Worm (Caenorhabditis elegans) whole organism, L1 larva: ENCODE data around the gene scl-5.

Source experiments
- C16A3.4 ChIP-seq: fragments of 150-350 bp; optimal IDR thresholded peaks from 2 replicates; lab custom pipeline; 2014; ENCODE audit warnings: missing biosample characterization, missing genetic modification characterization
- F16B12.6 ChIP-seq: fragments of 150-350 bp; optimal IDR thresholded peaks from 2 replicates; lab custom pipeline; 2014; ENCODE audit warnings: missing biosample characterization, missing genetic modification characterization
- aha-1 ChIP-seq: fragments of 150-350 bp; optimal IDR thresholded peaks from 2 replicates; lab custom pipeline; 2014; ENCODE audit warnings: missing biosample characterization, missing genetic modification characterization
- aly-2 ChIP-seq: fragments of 150-350 bp; optimal IDR thresholded peaks from 2 replicates; lab custom pipeline; 2014; ENCODE audit warnings: missing biosample characterization, missing genetic modification characterization
- ama-1 ChIP-seq: fragments of 150-350 bp; optimal IDR thresholded peaks from 2 replicates; lab custom pipeline; 2014
- blmp-1 ChIP-seq: fragments of 150-350 bp; optimal IDR thresholded peaks from 2 replicates; lab custom pipeline; 2014; ENCODE audit warnings: missing biosample characterization, missing genetic modification characterization
- ceh-63 ChIP-seq: fragments of 200-800 bp; sonication (Bioruptor generic); optimal IDR thresholded peaks from 2 replicates; lab custom pipeline; 2018; ENCODE audit warnings: mild to moderate bottlenecking, missing genetic modification characterization, missing compliant biosample characterization
- ceh-82 ChIP-seq, 3 experiments: fragments of 150-350 bp in 1 of 3; sonication (generic microtip) in 2 of 3; optimal IDR thresholded peaks; 2 replicates each; lab custom pipeline; 2014 to 2017; ENCODE audit warnings: missing biosample characterization in 3 of 3, missing genetic modification characterization in 3 of 3
- dpl-1 ChIP-seq, 3 experiments: fragments of 150-350 bp in 2 of 3; sonication (generic microtip) in 1 of 3; optimal IDR thresholded peaks; 2 replicates each; lab custom pipeline; 2014 to 2017; ENCODE audit warnings: missing biosample characterization in 3 of 3, missing genetic modification characterization in 3 of 3, missing genetic modification reagents in 3 of 3
- dsc-1 ChIP-seq: sonication (generic microtip); optimal IDR thresholded peaks from 2 replicates; lab custom pipeline; 2016; ENCODE audit warnings: mild to moderate bottlenecking, missing genetic modification characterization, missing compliant biosample characterization
- efl-1 ChIP-seq, 4 experiments: fragments of 150-350 bp; optimal IDR thresholded peaks in 3 of 4; peaks in 1 of 4; 1 replicate in 1 of 4; 2 replicates in 3 of 4; lab custom pipeline; 2014; ENCODE audit warnings: missing biosample characterization in 2 of 4, missing genetic modification characterization in 2 of 4, missing genetic modification reagents in 2 of 4
- egl-13 ChIP-seq: sonication (generic microtip); optimal IDR thresholded peaks from 2 replicates; lab custom pipeline; 2016; ENCODE audit warnings: missing genotype, missing genetic modification reagents, missing genetic modification characterization, missing compliant biosample characterization
- egl-27 ChIP-seq, 2 experiments: fragments of 150-350 bp in 1 of 2; sonication (generic microtip); optimal IDR thresholded peaks; 3 replicates each; lab custom pipeline; 2017 to 2018; ENCODE audit warnings: missing biosample characterization in 2 of 2, missing genetic modification characterization in 2 of 2, missing genetic modification reagents in 2 of 2
- fkh-10 ChIP-seq: sonication (generic microtip); optimal IDR thresholded peaks from 2 replicates; lab custom pipeline; 2017; ENCODE audit warnings: missing biosample characterization, missing genetic modification reagents, missing genetic modification characterization
- fkh-8 ChIP-seq: sonication (generic microtip); optimal IDR thresholded peaks from 2 replicates; lab custom pipeline; 2016; ENCODE audit warnings: mild to moderate bottlenecking, missing genetic modification characterization, missing compliant biosample characterization
- fos-1 ChIP-seq: fragments of 150-350 bp; optimal IDR thresholded peaks from 2 replicates; lab custom pipeline; 2014; ENCODE audit warnings: missing biosample characterization, missing genetic modification characterization
- grh-1 ChIP-seq: fragments of 200-800 bp; sonication (Bioruptor generic); IDR thresholded peaks from 2 replicates; pipeline ENCODE4 v1.3.6; 2022; ENCODE audit warnings: missing genetic modification reagents, missing genetic modification characterization, missing compliant biosample characterization
- hlh-17 ChIP-seq: fragments of 200-800 bp; sonication (Bioruptor generic); optimal IDR thresholded peaks from 2 replicates; lab custom pipeline; 2018; ENCODE audit warnings: missing genetic modification characterization, mild to moderate bottlenecking, missing compliant biosample characterization, moderate library complexity, borderline replicate concordance
- isw-1 ChIP-seq: fragments of 200-800 bp; sonication (Bioruptor generic); IDR thresholded peaks from 2 replicates; pipeline ENCODE4 v1.3.6; 2022; ENCODE audit warnings: missing genetic modification characterization, missing compliant biosample characterization
- jun-1 ChIP-seq: fragments of 150-350 bp; optimal IDR thresholded peaks from 2 replicates; lab custom pipeline; 2014; ENCODE audit warnings: missing biosample characterization, missing genetic modification reagents, missing genetic modification characterization
- lin-13 ChIP-seq: fragments of 150-350 bp; optimal IDR thresholded peaks from 2 replicates; lab custom pipeline; 2014; ENCODE audit warnings: missing biosample characterization, missing genetic modification reagents, missing genetic modification characterization
- lin-15B ChIP-seq: fragments of 150-350 bp; sonication (generic microtip); optimal IDR thresholded peaks from 3 replicates; lab custom pipeline; 2014; ENCODE audit warnings: missing biosample characterization, missing genetic modification characterization
- lin-35 ChIP-seq, 2 experiments: fragments of 150-350 bp; optimal IDR thresholded peaks; 2 replicates each; lab custom pipeline; 2014; ENCODE audit warnings: missing biosample characterization in 2 of 2, missing genetic modification characterization in 2 of 2, missing genetic modification reagents in 2 of 2
- lin-39 ChIP-seq: fragments of 150-350 bp; optimal IDR thresholded peaks from 2 replicates; lab custom pipeline; 2014; ENCODE audit warnings: missing biosample characterization, missing genetic modification reagents, missing genetic modification characterization
- lir-3 ChIP-seq: sonication (generic microtip); optimal IDR thresholded peaks from 2 replicates; lab custom pipeline; 2016; ENCODE audit warnings: mild to moderate bottlenecking, missing genetic modification characterization, moderate library complexity, missing compliant biosample characterization; ENCODE audit not compliant: poor library complexity
- lsy-2 ChIP-seq, 2 experiments: fragments of 150-350 bp; optimal IDR thresholded peaks; 2 replicates each; lab custom pipeline; 2014; ENCODE audit warnings: missing biosample characterization in 2 of 2, missing genetic modification characterization in 2 of 2
- mab-9 ChIP-seq: fragments of 200-800 bp; sonication (Bioruptor generic); IDR thresholded peaks from 2 replicates; pipeline ENCODE4 v1.3.6; 2022; ENCODE audit warnings: missing genetic modification reagents, missing genetic modification characterization, missing compliant biosample characterization
- mdl-1 ChIP-seq, 2 experiments: fragments of 150-350 bp; optimal IDR thresholded peaks; 2 replicates each; lab custom pipeline; 2014 to 2017; ENCODE audit warnings: missing biosample characterization in 2 of 2, missing genetic modification characterization in 2 of 2, inconsistent platforms in 1 of 2
- mef-2 ChIP-seq: fragments of 150-350 bp; optimal IDR thresholded peaks from 2 replicates; lab custom pipeline; 2014; ENCODE audit warnings: missing biosample characterization, missing genetic modification characterization
- mep-1 ChIP-seq: fragments of 150-350 bp; optimal IDR thresholded peaks from 2 replicates; lab custom pipeline; 2014; ENCODE audit warnings: missing biosample characterization, missing genetic modification characterization
- nhr-11 ChIP-seq: fragments of 150-350 bp; optimal IDR thresholded peaks from 2 replicates; lab custom pipeline; 2014; ENCODE audit warnings: missing biosample characterization, missing genetic modification characterization
- nhr-12 ChIP-seq: sonication (generic microtip); optimal IDR thresholded peaks from 2 replicates; lab custom pipeline; 2017; ENCODE audit warnings: missing biosample characterization, missing genetic modification characterization
- nhr-20 ChIP-seq: sonication (generic microtip); optimal IDR thresholded peaks from 2 replicates; lab custom pipeline; 2016; ENCODE audit warnings: mild to moderate bottlenecking, missing genetic modification characterization, missing compliant biosample characterization
- nhr-237 ChIP-seq: fragments of 150-350 bp; optimal IDR thresholded peaks from 2 replicates; lab custom pipeline; 2014; ENCODE audit warnings: missing biosample characterization, missing genetic modification characterization
- nhr-71 ChIP-seq: sonication (generic microtip); optimal IDR thresholded peaks from 2 replicates; lab custom pipeline; 2016; ENCODE audit warnings: mild to moderate bottlenecking, missing genetic modification characterization, moderate library complexity, missing compliant biosample characterization
- nhr-77 ChIP-seq: fragments of 150-350 bp; optimal IDR thresholded peaks from 2 replicates; lab custom pipeline; 2014; ENCODE audit warnings: missing biosample characterization, missing genetic modification characterization
- nhr-85 ChIP-seq: sonication (generic microtip); peaks from one replicate; lab custom pipeline; 2016; ENCODE audit warnings: missing genetic modification characterization, inconsistent platforms, missing compliant biosample characterization
- nhr-90 ChIP-seq: sonication (generic microtip); optimal IDR thresholded peaks from 2 replicates; lab custom pipeline; 2016; ENCODE audit warnings: mild to moderate bottlenecking, missing genetic modification characterization, missing compliant biosample characterization; ENCODE audit not compliant: poor library complexity
- rnt-1 ChIP-seq: sonication (generic microtip); optimal IDR thresholded peaks from 2 replicates; lab custom pipeline; 2016; ENCODE audit warnings: mild to moderate bottlenecking, missing genetic modification characterization, moderate library complexity, missing compliant biosample characterization
- skn-1 ChIP-seq: fragments of 150-350 bp; optimal IDR thresholded peaks from 2 replicates; lab custom pipeline; 2014; ENCODE audit warnings: missing biosample characterization, missing genetic modification characterization
- snpc-4 ChIP-seq: fragments of 150-350 bp; optimal IDR thresholded peaks from 2 replicates; lab custom pipeline; 2014; ENCODE audit warnings: missing biosample characterization, missing genetic modification characterization
- snu-23 ChIP-seq: sonication (generic microtip); optimal IDR thresholded peaks from 2 replicates; lab custom pipeline; 2016; ENCODE audit warnings: missing genetic modification characterization, missing compliant biosample characterization
- sup-37 ChIP-seq: fragments of 200-800 bp; sonication (Bioruptor generic); optimal IDR thresholded peaks from 2 replicates; lab custom pipeline; 2018; ENCODE audit warnings: mild to moderate bottlenecking, missing genetic modification characterization, missing compliant biosample characterization
- swsn-7 ChIP-seq: sonication (generic microtip); optimal IDR thresholded peaks from 2 replicates; lab custom pipeline; 2016; ENCODE audit warnings: missing genetic modification characterization, missing compliant biosample characterization
- tbx-2 ChIP-seq: sonication (generic microtip); optimal IDR thresholded peaks from 2 replicates; lab custom pipeline; 2016; ENCODE audit warnings: missing genetic modification characterization, missing compliant biosample characterization
- unc-30 ChIP-seq: sonication (generic microtip); optimal IDR thresholded peaks from 2 replicates; lab custom pipeline; 2017; ENCODE audit warnings: missing biosample characterization, missing genetic modification characterization
- unc-86 ChIP-seq: sonication (generic microtip); optimal IDR thresholded peaks from 2 replicates; lab custom pipeline; 2016; ENCODE audit warnings: missing genetic modification characterization, missing compliant biosample characterization
- unc-98 ChIP-seq: fragments of 200-800 bp; sonication (Bioruptor generic); IDR thresholded peaks from 2 replicates; pipeline ENCODE4 v1.3.6; 2022; ENCODE audit warnings: missing genetic modification characterization, missing compliant biosample characterization
- xbp-1 ChIP-seq: sonication (generic microtip); optimal IDR thresholded peaks from 2 replicates; lab custom pipeline; 2016; ENCODE audit warnings: missing genetic modification characterization, missing compliant biosample characterization
- zip-4 ChIP-seq: fragments of 200-800 bp; sonication (Bioruptor generic); optimal IDR thresholded peaks from 2 replicates; lab custom pipeline; 2018; ENCODE audit warnings: mild to moderate bottlenecking, missing genetic modification characterization, moderate library complexity, missing compliant biosample characterization
- ztf-4 ChIP-seq: fragments of 150-350 bp; optimal IDR thresholded peaks from 2 replicates; lab custom pipeline; 2014; ENCODE audit warnings: missing biosample characterization, missing genetic modification characterization

Gene scl-5

DNA sequence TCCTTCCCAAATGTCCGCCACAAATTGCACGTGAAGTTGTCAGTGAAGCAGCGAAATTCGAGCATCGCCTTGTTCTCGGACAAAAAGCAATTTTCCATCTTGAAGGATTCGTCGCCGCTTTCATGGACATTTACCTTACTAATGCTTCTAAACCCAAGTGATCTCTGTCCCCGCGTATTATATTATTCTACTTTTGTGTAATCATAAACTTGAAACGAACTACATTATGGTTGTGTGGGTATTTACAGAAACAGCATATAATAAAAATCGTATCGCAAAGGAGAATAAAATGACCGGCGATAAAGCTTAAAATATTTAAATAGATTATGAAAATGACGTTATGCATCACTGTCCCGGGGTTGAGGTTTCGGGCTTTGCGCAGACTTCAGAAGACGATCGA, 33.0 kb downstream of the scl-5 start:
- TF ChIP-seq aly-2 (peak; percentile 13), unc-98 (GFP tag; lab: Robert Waterston, UW) (no peak)

- peak; percentile 69 for TF ChIP-seq rnt-1 (tag; lab: Kevin White, UChicago)
- peak; percentile 95 for TF ChIP-seq mep-1 (tag; lab: Kevin White, UChicago)
- peak; percentile 62 for TF ChIP-seq lin-15B (tag; lab: Kevin White, UChicago)
- peak; percentile 33 for TF ChIP-seq nhr-11 (tag; lab: Kevin White, UChicago)
- TF ChIP-seq tbx-2 (tag; lab: Kevin White, UChicago): peak; percentile 81
- peak; percentile 33 for TF ChIP-seq fos-1 (tag; lab: Kevin White, UChicago)
- peak; percentile 89 to 90 for TF ChIP-seq lsy-2 (tag; optimal IDR thresholded peaks at IDR 0.05; lab: Kevin White, UChicago)
- peak; percentile 49 for TF ChIP-seq egl-13
- peak; percentile 69 for TF ChIP-seq unc-86 (tag; lab: Kevin White, UChicago)
- TF ChIP-seq ztf-4 (tag; lab: Kevin White, UChicago): no peak
- TF ChIP-seq ceh-63 (GFP tag; lab: Kevin White, UChicago): no peak
- TF ChIP-seq nhr-20 (tag; lab: Kevin White, UChicago): peak; percentile 73
- peak; percentile 18 for TF ChIP-seq zip-4
- peak; percentile 82 to 84 for TF ChIP-seq efl-1 (optimal IDR thresholded peaks at IDR 0.05; lab: Kevin White, UChicago)
- peak; percentile 82 to 97 for TF ChIP-seq efl-1 (GFP tag; optimal IDR thresholded peaks at IDR 0.05 in 1 of 2; lab: Kevin White, UChicago)
- TF ChIP-seq ceh-82 (tag; optimal IDR thresholded peaks at IDR 0.05; lab: Kevin White, UChicago): peak; percentile 41 to 62 (median 62)
- peak; percentile 46 for TF ChIP-seq lir-3 (tag; lab: Kevin White, UChicago)
- TF ChIP-seq nhr-90: peak; percentile 63
- TF ChIP-seq skn-1 (tag; lab: Kevin White, UChicago): peak; percentile 86
- TF ChIP-seq aha-1 (tag; lab: Kevin White, UChicago): no peak
- no peak for TF ChIP-seq nhr-12 (tag; lab: Kevin White, UChicago)
- TF ChIP-seq dpl-1 (GFP tag; optimal IDR thresholded peaks at IDR 0.05; lab: Kevin White, UChicago): peak; percentile 73 to 84 (median 79)
- peak; percentile 74 for TF ChIP-seq swsn-7
- peak; percentile 73 for TF ChIP-seq lin-39 (tag; lab: Kevin White, UChicago)
- peak; percentile 83 for TF ChIP-seq nhr-85
- TF ChIP-seq mdl-1 (tag; optimal IDR thresholded peaks at IDR 0.05; lab: Kevin White, UChicago): peak in 1 of 2 experiments; percentile 49
- TF ChIP-seq jun-1 (tag; lab: Kevin White, UChicago): peak; percentile 14
- TF ChIP-seq hlh-17: no peak
- TF ChIP-seq nhr-237 (tag; lab: Kevin White, UChicago): no peak
- peak; percentile 78 for TF ChIP-seq xbp-1 (tag; lab: Kevin White, UChicago)
- peak; percentile 16 for TF ChIP-seq ama-1
- TF ChIP-seq nhr-77 (tag; lab: Kevin White, UChicago): peak; percentile 17
- peak; percentile 94 for TF ChIP-seq F16B12.6 (tag; lab: Kevin White, UChicago)
- TF ChIP-seq unc-30: no peak
- peak; percentile 62 for TF ChIP-seq blmp-1
- no peak for TF ChIP-seq aly-2
- TF ChIP-seq mef-2 (tag; lab: Kevin White, UChicago): no peak
- TF ChIP-seq C16A3.4 (tag; lab: Kevin White, UChicago): peak; percentile 53
- TF ChIP-seq mab-9 (GFP tag; lab: Robert Waterston, UW): peak; percentile 10; the same call in 1 of the 2 replicates
- no peak for TF ChIP-seq sup-37 (GFP tag; lab: Kevin White, UChicago)
- peak; percentile 79 for TF ChIP-seq isw-1 (GFP tag; lab: Robert Waterston, UW)
- TF ChIP-seq snpc-4 (tag; lab: Kevin White, UChicago): peak; percentile 57
- peak; percentile 13; the same call in 1 of the 2 replicates for TF ChIP-seq grh-1
- TF ChIP-seq fkh-8 (tag; lab: Kevin White, UChicago): peak; percentile 50
- TF ChIP-seq lin-35 (GFP tag; optimal IDR thresholded peaks at IDR 0.05; lab: Kevin White, UChicago): peak; percentile 80 to 82
- peak; percentile 25 for TF ChIP-seq lin-13 (GFP tag; lab: Kevin White, UChicago)
- peak; percentile 86 for TF ChIP-seq snu-23 (GFP tag; lab: Kevin White, UChicago)
- TF ChIP-seq dsc-1 (tag; lab: Kevin White, UChicago): peak; percentile 74
- no peak for TF ChIP-seq egl-27 (tag; optimal IDR thresholded peaks at IDR 0.05; lab: Kevin White, UChicago)
- TF ChIP-seq fkh-10 (GFP tag; lab: Kevin White, UChicago): no peak
- TF ChIP-seq nhr-71 (tag; lab: Kevin White, UChicago): peak; percentile 88
These were observed 34.8 kb downstream of the scl-5 start, which contains the start of the genes dli-1, tin-9.2 and exos-4.1 for ce11 chrIV:13098652-13099051. TSS of gene dli-1 (minus strand) at chrIV:13098792. TSS of gene tin-9.2 (plus strand) at chrIV:13098995. TSS of gene exos-4.1 (plus strand) at chrIV:13098999.
